Fruit fly (Drosophila melanogaster) whole organism, embryonic: ENCODE data around the gene Agxt.
A peak's percentile ranks its signal among the peaks of the same experiment; 100 is the strongest.

Source experiments
- CG10267 ChIP-seq: fragments of 200-800 bp; sonication (Bioruptor generic); optimal IDR thresholded peaks from 2 replicates; lab custom pipeline; 2018; ENCODE audit warnings: missing biosample characterization, mild to moderate bottlenecking, missing genetic modification characterization, moderate library complexity
- CG10462 ChIP-seq: fragments of 200-800 bp; sonication (Bioruptor generic); optimal IDR thresholded peaks from 2 replicates; lab custom pipeline; 2016; ENCODE audit warnings: missing biosample characterization, missing genetic modification characterization
- CG10565 ChIP-seq: fragments of 200-800 bp; sonication (Bioruptor generic); optimal IDR thresholded peaks from 3 replicates; lab custom pipeline; 2016; ENCODE audit warnings: missing biosample characterization, mild to moderate bottlenecking, missing genetic modification characterization
- CG11696 ChIP-seq: fragments of 200-800 bp; sonication (Bioruptor generic); IDR thresholded peaks from 2 replicates; pipeline ENCODE4 v1.3.6; 2022; ENCODE audit warnings: missing biosample characterization, missing genetic modification characterization
- CG1647 ChIP-seq: fragments of 200-800 bp; sonication (Bioruptor generic); optimal IDR thresholded peaks from 3 replicates; lab custom pipeline; 2016; ENCODE audit warnings: missing biosample characterization, missing genetic modification characterization
- CG17328 ChIP-seq: fragments of 200-800 bp; sonication (Bioruptor generic); IDR thresholded peaks from 2 replicates; pipeline ENCODE4 v1.3.6; 2022; ENCODE audit warnings: missing biosample characterization, missing genetic modification characterization
- CG17802 ChIP-seq: fragments of 200-800 bp; sonication (Bioruptor generic); optimal IDR thresholded peaks from 2 replicates; lab custom pipeline; 2018; ENCODE audit warnings: missing biosample characterization, mild to moderate bottlenecking, missing genetic modification characterization, moderate library complexity
- CG18476 ChIP-seq: fragments of 200-800 bp; sonication (Bioruptor generic); optimal IDR thresholded peaks from 2 replicates; lab custom pipeline; 2016; ENCODE audit warnings: missing biosample characterization, mild to moderate bottlenecking, missing genetic modification characterization
- CG18619 ChIP-seq: fragments of 200-800 bp; sonication (Bioruptor generic); optimal IDR thresholded peaks from 3 replicates; lab custom pipeline; 2017; ENCODE audit warnings: missing biosample characterization, mild to moderate bottlenecking, missing genetic modification characterization
- CG3838 ChIP-seq: fragments of 200-800 bp; sonication (Bioruptor generic); optimal IDR thresholded peaks from 3 replicates; lab custom pipeline; 2016; ENCODE audit warnings: missing biosample characterization, missing genetic modification characterization
- CG4854 ChIP-seq: fragments of 200-800 bp; sonication (Bioruptor generic); optimal IDR thresholded peaks from 2 replicates; lab custom pipeline; 2016; ENCODE audit warnings: missing biosample characterization, missing genetic modification characterization, inconsistent platforms
- CG6175 ChIP-seq: fragments of 200-800 bp; sonication (Bioruptor generic); IDR thresholded peaks from 3 replicates; pipeline ENCODE4 v1.3.6; 2022; ENCODE audit warnings: missing biosample characterization, missing genetic modification characterization
- CG8089 ChIP-seq: fragments of 200-800 bp; sonication (Bioruptor generic); optimal IDR thresholded peaks from 3 replicates; lab custom pipeline; 2016; ENCODE audit warnings: missing biosample characterization, missing genetic modification characterization
- CG8290 ChIP-seq, 3 experiments: fragments of 200-800 bp; sonication (Bioruptor generic); optimal IDR thresholded peaks; 2 replicates each; lab custom pipeline; 2016 to 2019; ENCODE audit warnings: missing biosample characterization in 3 of 3, missing genetic modification characterization in 3 of 3, mild to moderate bottlenecking in 2 of 3, moderate library complexity in 1 of 3
- CG9215 ChIP-seq: fragments of 200-800 bp; sonication (Bioruptor generic); IDR thresholded peaks from 2 replicates; pipeline ENCODE4 v1.3.6; 2022; ENCODE audit warnings: missing biosample characterization, missing genetic modification characterization
- CG9437 ChIP-seq: fragments of 200-800 bp; sonication (Bioruptor generic); optimal IDR thresholded peaks from 2 replicates; lab custom pipeline; 2018; ENCODE audit warnings: missing biosample characterization, mild to moderate bottlenecking, missing genetic modification characterization
- CTCF ChIP-seq: fragments of 200-800 bp; sonication (Bioruptor generic); optimal IDR thresholded peaks from 2 replicates; lab custom pipeline; 2017; ENCODE audit warnings: missing biosample characterization, mild to moderate bottlenecking, missing genetic modification characterization, moderate library complexity
- Doc2 ChIP-seq: fragments of 200-800 bp; sonication (Bioruptor generic); IDR thresholded peaks from 2 replicates; pipeline ENCODE4 v1.3.6; 2022; ENCODE audit warnings: missing biosample characterization, missing genetic modification characterization
- Ets65A ChIP-seq: fragments of 200-800 bp; sonication (Bioruptor generic); peaks from one replicate; lab custom pipeline; 2016; ENCODE audit warnings: missing biosample characterization, missing genetic modification characterization
- Lhr ChIP-seq: fragments of 200-800 bp; sonication (Bioruptor generic); optimal IDR thresholded peaks from 3 replicates; lab custom pipeline; 2017; ENCODE audit warnings: mild to moderate bottlenecking, missing biosample characterization, missing genetic modification reagents, missing genetic modification characterization
- MBD-R2 ChIP-seq: fragments of 200-800 bp; sonication (Bioruptor generic); IDR thresholded peaks from 2 replicates; pipeline ENCODE4 v1.3.6; 2022; ENCODE audit warnings: missing biosample characterization, missing genetic modification characterization
- Ptx1 ChIP-seq: fragments of 200-800 bp; sonication (Bioruptor generic); IDR thresholded peaks from 2 replicates; pipeline ENCODE4 v1.3.6; 2022; ENCODE audit warnings: missing biosample characterization, missing genetic modification characterization
- Xbp1 ChIP-seq: fragments of 200-800 bp; sonication (Bioruptor generic); optimal IDR thresholded peaks from 3 replicates; lab custom pipeline; 2016; ENCODE audit warnings: missing biosample characterization, mild to moderate bottlenecking, missing genetic modification characterization
- Xrp1 ChIP-seq: fragments of 200-800 bp; sonication (Bioruptor generic); IDR thresholded peaks from 2 replicates; pipeline ENCODE4 v1.3.6; 2022; ENCODE audit warnings: missing biosample characterization, missing genetic modification characterization
- cas ChIP-seq: fragments of 200-800 bp; sonication (Bioruptor generic); IDR thresholded peaks from 2 replicates; pipeline ENCODE4 v1.3.6; 2022; ENCODE audit warnings: missing biosample characterization, missing genetic modification characterization
- chinmo ChIP-seq: fragments of 200-800 bp; sonication (Bioruptor generic); IDR thresholded peaks from 4 replicates; pipeline ENCODE4 v1.3.6; 2022; ENCODE audit warnings: missing biosample characterization, missing genetic modification characterization; ENCODE audit not compliant: partially characterized antibody
- croc ChIP-seq: fragments of 200-800 bp; sonication (Bioruptor generic); conservative IDR thresholded peaks from 3 replicates; pipeline ENCODE4 v1.3.6; 2022; ENCODE audit warnings: missing biosample characterization, missing genetic modification characterization
- esg ChIP-seq: fragments of 200-800 bp; sonication (Bioruptor generic); conservative IDR thresholded peaks from 2 replicates; pipeline ENCODE4 v1.3.6; 2022; ENCODE audit warnings: missing biosample characterization, missing genetic modification characterization
- gce ChIP-seq: fragments of 200-800 bp; sonication (Bioruptor generic); IDR thresholded peaks from 3 replicates; pipeline ENCODE4 v1.3.6; 2022; ENCODE audit warnings: missing biosample characterization, missing genetic modification characterization
- her ChIP-seq: fragments of 200-800 bp; sonication (Bioruptor generic); optimal IDR thresholded peaks from 2 replicates; lab custom pipeline; 2016; ENCODE audit warnings: missing biosample characterization, missing genetic modification characterization
- hth ChIP-seq: fragments of >200 bp; optimal IDR thresholded peaks from 2 replicates; lab custom pipeline; 2017; ENCODE audit warnings: inconsistent platforms
- ind ChIP-seq: fragments of 200-800 bp; sonication (Bioruptor generic); optimal IDR thresholded peaks from 3 replicates; lab custom pipeline; 2016; ENCODE audit warnings: missing biosample characterization, missing genetic modification characterization
- kah ChIP-seq: fragments of 200-800 bp; sonication (Bioruptor generic); optimal IDR thresholded peaks from 2 replicates; lab custom pipeline; 2018; ENCODE audit warnings: missing biosample characterization, mild to moderate bottlenecking, missing genetic modification characterization
- kay ChIP-seq: fragments of 200-800 bp; sonication (Bioruptor generic); optimal IDR thresholded peaks from 2 replicates; lab custom pipeline; 2016; ENCODE audit warnings: missing biosample characterization, missing genetic modification characterization
- lab ChIP-seq: fragments of 200-800 bp; sonication (Bioruptor generic); optimal IDR thresholded peaks from 3 replicates; lab custom pipeline; 2017; ENCODE audit warnings: missing biosample characterization, missing genetic modification characterization, mild to moderate bottlenecking, moderate library complexity, missing genetic modification reagents
- lilli ChIP-seq: fragments of 200-800 bp; sonication (Bioruptor generic); optimal IDR thresholded peaks from 3 replicates; lab custom pipeline; 2016; ENCODE audit warnings: missing biosample characterization, missing genetic modification characterization
- nmo ChIP-seq: fragments of 200-800 bp; sonication (Bioruptor generic); optimal IDR thresholded peaks from 2 replicates; lab custom pipeline; 2018; ENCODE audit warnings: missing biosample characterization, mild to moderate bottlenecking, missing genetic modification characterization, moderate library complexity
- otp ChIP-seq: fragments of 200-800 bp; sonication (Bioruptor generic); IDR thresholded peaks from 3 replicates; pipeline ENCODE4, ENCODE4 v1.3.6; 2022; ENCODE audit warnings: missing biosample characterization, missing genetic modification characterization
- pan ChIP-seq, 4 experiments: fragments of >200 bp in 3 of 4; fragments of 200-800 bp in 1 of 4; sonication (Bioruptor generic) in 1 of 4; optimal IDR thresholded peaks in 3 of 4; IDR thresholded peaks in 1 of 4; 2 replicates each; pipeline versions ENCODE4 v1.3.6 to Lab custom; 2017 to 2022; ENCODE audit warnings: missing biosample characterization in 2 of 4, missing genetic modification characterization in 2 of 4, mixed read lengths in 1 of 4
- rib ChIP-seq: fragments of 200-800 bp; sonication (Bioruptor generic); IDR thresholded peaks from 2 replicates; pipeline ENCODE4 v1.3.6; 2022; ENCODE audit warnings: missing biosample characterization, missing genetic modification characterization
- scrt ChIP-seq: fragments of 200-800 bp; sonication (Bioruptor generic); optimal IDR thresholded peaks from 2 replicates; lab custom pipeline; 2018; ENCODE audit warnings: missing biosample characterization, mild to moderate bottlenecking, missing genetic modification characterization, moderate library complexity
- sd ChIP-seq: fragments of 200-800 bp; sonication (Bioruptor generic); optimal IDR thresholded peaks from 3 replicates; lab custom pipeline; 2018; ENCODE audit warnings: missing biosample characterization, mild to moderate bottlenecking, missing genetic modification characterization, moderate library complexity
- tgo ChIP-seq: fragments of 200-800 bp; sonication (Bioruptor generic); IDR thresholded peaks from 3 replicates; pipeline ENCODE4 v1.3.6; 2022; ENCODE audit warnings: missing biosample characterization, missing genetic modification characterization
- tio ChIP-seq: fragments of 200-800 bp; sonication (Bioruptor generic); optimal IDR thresholded peaks from 2 replicates; lab custom pipeline; 2017; ENCODE audit warnings: missing biosample characterization, missing genetic modification characterization, inconsistent platforms
- vnd ChIP-seq: fragments of 200-800 bp; sonication (Bioruptor generic); IDR thresholded peaks from 3 replicates; pipeline ENCODE4 v1.3.6; 2022; ENCODE audit warnings: missing biosample characterization, missing genetic modification characterization; ENCODE audit not compliant: partially characterized antibody

Gene Agxt

DNA sequence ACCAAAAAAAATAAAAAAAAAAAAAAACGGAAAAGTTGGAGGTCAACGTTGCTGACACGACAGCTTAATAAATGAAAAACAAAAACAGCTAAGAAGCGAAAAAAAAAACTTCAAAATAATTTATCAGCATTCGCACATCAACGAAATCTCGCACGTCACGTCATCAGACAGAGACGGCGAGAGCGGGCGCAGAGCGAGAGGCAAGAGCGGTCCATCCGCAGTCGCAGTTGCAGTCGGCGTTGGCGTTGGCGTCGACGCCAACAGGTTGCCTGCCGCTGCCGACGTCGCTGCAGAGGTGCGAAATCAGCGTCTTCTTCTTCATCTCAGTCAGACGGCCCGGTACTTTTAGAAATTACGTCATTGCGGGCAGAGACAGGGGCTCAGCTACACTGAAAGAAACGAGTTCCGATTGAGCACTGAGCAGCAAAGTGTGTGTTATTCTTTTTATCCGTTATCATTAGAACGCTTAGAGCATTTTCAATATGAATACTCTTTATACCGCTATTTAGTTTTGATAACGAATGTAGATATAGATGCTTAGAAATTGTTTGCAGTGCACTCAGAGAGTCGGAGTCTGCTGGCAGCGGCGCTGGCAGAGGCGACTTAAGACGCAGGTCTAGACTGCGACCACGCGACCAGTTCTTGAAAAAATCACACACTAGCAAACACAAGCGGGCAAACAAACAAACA, 20.8 kb downstream of the Agxt start (continued):
- peak; percentile 94 for TF ChIP-seq tgo (GFP tag; lab: Robert Waterston, UW)
- TF ChIP-seq kah: peak; percentile 87
- peak; percentile 93 for TF ChIP-seq scrt (GFP tag; lab: Kevin White, UChicago)
- TF ChIP-seq ind: peak; percentile 98
- TF ChIP-seq Doc2: peak; percentile 76
- peak; percentile 97 for TF ChIP-seq Xrp1 (GFP tag; lab: Robert Waterston, UW)
- TF ChIP-seq CG18476 (GFP tag; lab: Kevin White, UChicago): peak; percentile 95
- TF ChIP-seq lilli (GFP tag; lab: Kevin White, UChicago): peak; percentile 96
- TF ChIP-seq hth: no peak
- peak; percentile 96 for TF ChIP-seq otp (GFP tag; lab: Robert Waterston, UW)
- peak; percentile 91 for TF ChIP-seq croc (GFP tag; lab: Robert Waterston, UW)
- peak; percentile 90 for TF ChIP-seq CG10462 (GFP tag; lab: Kevin White, UChicago)

dm6 chrX:6550118-6550502, 21.4 kb downstream of the Agxt start:
- TF ChIP-seq Ptx1 (GFP tag; lab: Robert Waterston, UW) (no peak), CTCF (GFP tag; lab: Kevin White, UChicago) (peak; percentile 81), Lhr (no peak)
- TF ChIP-seq, all 482 proteins: peak for 1

DNA sequence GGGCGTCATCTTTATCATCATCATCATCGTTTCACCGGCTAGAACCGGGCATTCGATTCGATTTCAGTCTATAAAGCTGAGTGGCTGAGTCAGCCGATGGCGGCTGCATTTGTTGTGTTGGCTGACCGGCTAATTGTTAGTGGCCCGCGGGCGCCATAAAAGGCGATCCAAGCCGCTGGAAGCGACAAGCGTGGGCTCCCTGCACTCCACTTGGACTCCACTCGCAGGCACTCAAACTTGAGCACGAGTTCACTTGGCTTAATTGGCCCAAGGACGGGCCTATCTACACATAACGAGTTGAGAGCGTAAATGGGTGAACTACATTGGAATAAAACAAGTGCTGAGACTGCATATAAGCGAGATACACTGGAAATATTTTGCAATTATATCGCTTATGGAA, 22.7 kb downstream of the Agxt start:
- no peak for TF ChIP-seq CG1647 (GFP tag; lab: Kevin White, UChicago)
- TF ChIP-seq chinmo: peak; percentile 41; the same call in 1 of the 4 replicates
- peak; percentile 76 for TF ChIP-seq Ets65A
- no peak for TF ChIP-seq lab (GFP tag; lab: Kevin White, UChicago)

DNA sequence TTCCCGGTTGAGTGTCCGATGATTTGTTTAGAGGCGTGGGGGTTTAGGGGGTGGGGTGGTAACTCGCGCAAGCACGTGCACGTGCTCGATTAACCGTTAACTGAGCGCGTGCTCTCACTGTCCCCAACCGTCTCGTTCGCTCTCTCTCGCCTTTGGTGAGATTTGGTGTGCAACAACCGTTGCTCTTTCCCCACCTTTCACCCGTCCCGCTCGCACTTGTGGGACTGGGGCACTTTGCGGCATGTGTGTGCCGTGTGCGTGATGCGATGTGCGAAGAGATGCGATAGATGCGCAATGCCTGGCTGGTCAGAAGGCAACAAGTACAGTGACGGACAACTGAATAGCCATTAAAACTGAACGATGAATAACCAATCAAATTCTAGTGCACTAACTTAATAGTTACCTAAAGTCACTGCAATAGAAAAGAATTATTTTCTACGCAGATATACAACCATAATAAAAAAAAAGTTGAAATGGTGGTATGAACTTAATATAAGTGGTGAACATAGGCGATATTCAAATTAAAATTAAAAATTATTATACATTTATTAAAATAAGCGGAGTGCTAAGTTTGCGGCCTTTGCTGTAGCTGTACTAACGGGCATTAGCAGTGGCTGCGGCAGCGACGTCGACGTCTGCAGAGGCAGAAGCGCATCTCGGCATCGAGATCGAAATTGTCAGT, 42.6 kb downstream of the Agxt start:
- TF ChIP-seq CG10565 (GFP tag; lab: Kevin White, UChicago) (peak; percentile 38), CG8089 (GFP tag; lab: Kevin White, UChicago) (peak; percentile 32), CG9215 (GFP tag; lab: Robert Waterston, UW) (peak; percentile 66), gce (no peak), CG8290 (GFP tag; optimal IDR thresholded peaks at IDR 0.05; lab: Kevin White, UChicago) (no peak), CG8290 (tag; optimal IDR thresholded peaks at IDR 0.05; lab: Kevin White, UChicago) (peak; percentile 17 to 62), CG3838 (GFP tag; lab: Kevin White, UChicago) (no peak), tio (GFP tag; lab: Kevin White, UChicago) (peak; percentile 83), rib (GFP tag; lab: Robert Waterston, UW) (no peak), sd (tag; lab: Kevin White, UChicago) (peak; percentile 59), CG17328 (GFP tag; lab: Robert Waterston, UW) (peak; percentile 85), her (GFP tag; lab: Kevin White, UChicago) (no peak), Xbp1 (GFP tag; lab: Kevin White, UChicago) (peak; percentile 86), CG11696 (GFP tag; lab: Robert Waterston, UW) (peak; percentile 92), CG4854 (GFP tag; lab: Kevin White, UChicago) (peak; percentile 49), CG17802 (tag; lab: Kevin White, UChicago) (peak; percentile 53), cas (GFP tag; lab: Robert Waterston, UW) (no peak; the same call in 1 of the 2 replicates), pan (optimal IDR thresholded peaks at IDR 0.05; lab: Kevin White, UChicago) (no peak), pan (GFP tag; optimal IDR thresholded peaks at IDR 0.05 in 1 of 2, IDR thresholded peaks at IDR 0.05 in 1 of 2) (peak in 1 of 2 experiments; percentile 76), CG6175 (no peak), CG9437 (peak; percentile 84), nmo (GFP tag; lab: Kevin White, UChicago) (peak; percentile 95), kay (peak; percentile 60), esg (GFP tag; lab: Robert Waterston, UW) (peak; percentile 82), CG10267 (tag; lab: Kevin White, UChicago) (peak; percentile 90), MBD-R2 (GFP tag; lab: Robert Waterston, UW) (peak; percentile 33; the same call in 1 of the 2 replicates), CG18619 (GFP tag; lab: Kevin White, UChicago) (peak; percentile 77), vnd (GFP tag; lab: Robert Waterston, UW) (no peak)
